Fruit fly (Drosophila melanogaster): ENCODE data around the gene CG13933.

CG13933 gene

dm6 chr3L:1739522-1740128 lies 35.3 kb downstream of the CG13933 start (continued):
- TF ChIP-seq CG6276 (GFP tag; optimal IDR thresholded peaks at IDR 0.05) (peak; percentile 38), achi (GFP tag; optimal IDR thresholded peaks at IDR 0.05) (no peak), cyc (GFP tag; optimal IDR thresholded peaks at IDR 0.05) (no peak), Eip93F (GFP tag; optimal IDR thresholded peaks at IDR 0.05) (no peak), Eip78C (GFP tag) (no peak), dsx (GFP tag; optimal IDR thresholded peaks at IDR 0.05; ENCODE audit: poor library complexity, severe bottlenecking) (no peak), CG31627 (GFP tag; optimal IDR thresholded peaks at IDR 0.05) (no peak), CG11902 (GFP tag; optimal IDR thresholded peaks at IDR 0.05) (no peak), Hr39 (GFP tag; optimal IDR thresholded peaks at IDR 0.05) (no peak), CG6792 (GFP tag; optimal IDR thresholded peaks at IDR 0.05) (no peak), topi (GFP tag; optimal IDR thresholded peaks at IDR 0.05) (no peak), CG11294 (GFP tag; IDR thresholded peaks at IDR 0.05) (no peak), CG32006 (GFP tag; optimal IDR thresholded peaks at IDR 0.05) (no peak), Blimp-1 (GFP tag; optimal IDR thresholded peaks at IDR 0.05) (no peak), Hr4 (GFP tag; optimal IDR thresholded peaks at IDR 0.05) (no peak), acj6 (GFP tag; optimal IDR thresholded peaks at IDR 0.05) (no peak), ss (GFP tag; optimal IDR thresholded peaks at IDR 0.05) (peak in 1 of 2 experiments; percentile 37), dac (GFP tag; optimal IDR thresholded peaks at IDR 0.05) (no peak), svp (GFP tag) (peak; percentile 96)

- TF ChIP-seq lz (GFP tag; optimal IDR thresholded peaks at IDR 0.05) (peak; percentile 6), CG9139 (GFP tag; optimal IDR thresholded peaks at IDR 0.05) (no peak), Met (GFP tag; optimal IDR thresholded peaks at IDR 0.05) (no peak), acj6 (GFP tag; optimal IDR thresholded peaks at IDR 0.05) (no peak), vri (GFP tag; optimal IDR thresholded peaks at IDR 0.05) (peak; percentile 31), Eip93F (GFP tag; optimal IDR thresholded peaks at IDR 0.05) (no peak), CG34406 (GFP tag; optimal IDR thresholded peaks at IDR 0.05) (no peak), dsx (GFP tag; optimal IDR thresholded peaks at IDR 0.05; ENCODE audit: poor library complexity, severe bottlenecking) (no peak), CG11294 (GFP tag; IDR thresholded peaks at IDR 0.05) (no peak), Blimp-1 (GFP tag; optimal IDR thresholded peaks at IDR 0.05) (no peak), Eip78C (GFP tag) (peak; percentile 59), Lpt (GFP tag; optimal IDR thresholded peaks at IDR 0.05) (no peak), CG8319 (GFP tag; optimal IDR thresholded peaks at IDR 0.05) (no peak), Sox102F (GFP tag; optimal IDR thresholded peaks at IDR 0.05) (no peak), CG6808 (GFP tag; optimal IDR thresholded peaks at IDR 0.05) (no peak), Sox14 (GFP tag; optimal IDR thresholded peaks at IDR 0.05) (no peak), CG6792 (GFP tag; optimal IDR thresholded peaks at IDR 0.05) (no peak), CG6276 (GFP tag; optimal IDR thresholded peaks at IDR 0.05) (no peak), CG3032 (tag; optimal IDR thresholded peaks at IDR 0.05) (no peak), net (GFP tag; optimal IDR thresholded peaks at IDR 0.05) (no peak), CG8119 (GFP tag; IDR thresholded peaks at IDR 0.05) (no peak), CG16779 (tag; optimal IDR thresholded peaks at IDR 0.05) (no peak), ss (GFP tag; optimal IDR thresholded peaks at IDR 0.05) (no peak), fkh (GFP tag; optimal IDR thresholded peaks at IDR 0.05) (peak; percentile 59), cyc (GFP tag; optimal IDR thresholded peaks at IDR 0.05) (no peak)
Measured at dm6 chr3L:1738375-1739328, 36.3 kb downstream of the CG13933 start, which contains the start of gene Gk2. TSS of gene Gk2 (plus strand) at chr3L:1738407.

- TF ChIP-seq Ets96B (tag; optimal IDR thresholded peaks at IDR 0.05) = no peak
- peak; percentile 44 for TF ChIP-seq fkh (GFP tag; optimal IDR thresholded peaks at IDR 0.05)
Measured at dm6 chr3L:1737898-1738322, 37.0 kb downstream of the CG13933 start, which contains the start of gene PIG-Wb. TSS of gene PIG-Wb (minus strand) at chr3L:1738106.
